Worm (Caenorhabditis elegans) whole organism, young adult: ENCODE measurements around the gene kcc-2.

Source experiments
- B0336.3 ChIP-seq: fragments of 200-800 bp; sonication (Bioruptor generic); IDR thresholded peaks from 2 replicates; pipeline ENCODE4 v1.3.6; 2022; ENCODE audit warnings: missing genetic modification characterization, missing compliant biosample characterization
- F39B2.1 ChIP-seq: fragments of 200-800 bp; sonication (Bioruptor generic); IDR thresholded peaks from 2 replicates; pipeline ENCODE4 v1.3.6; 2022; ENCODE audit warnings: missing genetic modification reagents, missing genetic modification characterization, missing compliant biosample characterization
- F55B11.4 ChIP-seq: sonication (generic microtip); optimal IDR thresholded peaks from 2 replicates; lab custom pipeline; 2016; ENCODE audit warnings: missing compliant biosample characterization, missing genetic modification characterization, borderline replicate concordance; ENCODE audit not compliant: insufficient read depth
- Y53F4B.3 ChIP-seq: fragments of 200-800 bp; sonication (Bioruptor generic); IDR thresholded peaks from 2 replicates; pipeline ENCODE4 v1.3.6; 2022; ENCODE audit warnings: missing genetic modification reagents, missing genetic modification characterization, missing compliant biosample characterization
- Y56A3A.18 ChIP-seq: fragments of 200-800 bp; sonication (Bioruptor generic); IDR thresholded peaks from 2 replicates; pipeline ENCODE4 v1.3.6; 2022; ENCODE audit warnings: missing genetic modification reagents, missing genetic modification characterization, missing compliant biosample characterization
- akir-1 ChIP-seq: fragments of 200-800 bp; sonication (Bioruptor generic); optimal IDR thresholded peaks from 2 replicates; lab custom pipeline; 2018; ENCODE audit warnings: mild to moderate bottlenecking, missing genetic modification characterization, moderate library complexity, missing compliant biosample characterization
- ama-1 ChIP-seq, 3 experiments: fragments of 150-350 bp in 1 of 3; sonication (generic microtip) in 2 of 3; optimal IDR thresholded peaks; 2 replicates each; lab custom pipeline; 2014 to 2018; ENCODE audit warnings: missing biosample characterization in 2 of 3, missing genetic modification characterization in 2 of 3, missing genetic modification reagents in 2 of 3
- aptf-2 ChIP-seq: fragments of 200-800 bp; sonication (Bioruptor generic); conservative IDR thresholded peaks from 2 replicates; pipeline ENCODE4 v1.3.6; 2022; ENCODE audit warnings: missing genetic modification reagents, missing genetic modification characterization, missing compliant biosample characterization
- aptf-3 ChIP-seq: fragments of 200-800 bp; sonication (Bioruptor generic); IDR thresholded peaks from 2 replicates; pipeline ENCODE4 v1.3.6; 2022; ENCODE audit warnings: missing genetic modification characterization, missing compliant biosample characterization
- athp-1 ChIP-seq: sonication (generic microtip); optimal IDR thresholded peaks from 2 replicates; lab custom pipeline; 2017; ENCODE audit warnings: mild to moderate bottlenecking, missing genetic modification characterization, missing compliant biosample characterization
- attf-3 ChIP-seq: fragments of 200-800 bp; sonication (Bioruptor generic); conservative IDR thresholded peaks from 2 replicates; pipeline ENCODE4 v1.3.6; 2022; ENCODE audit warnings: missing genetic modification reagents, missing genetic modification characterization, missing compliant biosample characterization
- attf-5 ChIP-seq: fragments of 200-800 bp; sonication (Bioruptor generic); optimal IDR thresholded peaks from 2 replicates; lab custom pipeline; 2018; ENCODE audit warnings: mild to moderate bottlenecking, missing genetic modification characterization, missing compliant biosample characterization
- cebp-1 ChIP-seq, 2 experiments: fragments of 200-800 bp in 1 of 2; sonication (Bioruptor generic) in 1 of 2; sonication (generic microtip) in 1 of 2; IDR thresholded peaks in 1 of 2; optimal IDR thresholded peaks in 1 of 2; 2 replicates each; pipeline versions ENCODE4 v1.3.6 to Lab custom; 2017 to 2022; ENCODE audit warnings: missing compliant biosample characterization in 2 of 2, missing genetic modification characterization in 2 of 2, mild to moderate bottlenecking in 1 of 2, missing genetic modification reagents in 1 of 2, moderate library complexity in 1 of 2
- ceh-100 ChIP-seq: fragments of 200-800 bp; sonication (Bioruptor generic); IDR thresholded peaks from 2 replicates; pipeline ENCODE4 v1.3.6; 2022; ENCODE audit warnings: missing genetic modification reagents, missing genetic modification characterization, missing compliant biosample characterization
- ceh-58 ChIP-seq: fragments of 200-800 bp; sonication (Bioruptor generic); IDR thresholded peaks from 2 replicates; pipeline ENCODE4 v1.3.6; 2022; ENCODE audit warnings: missing genetic modification characterization, missing compliant biosample characterization
- chd-7 ChIP-seq: sonication (generic microtip); optimal IDR thresholded peaks from 2 replicates; lab custom pipeline; 2016; ENCODE audit warnings: mild to moderate bottlenecking, missing genetic modification characterization, moderate library complexity, missing compliant biosample characterization
- dpff-1 ChIP-seq: sonication (generic microtip); optimal IDR thresholded peaks from 2 replicates; lab custom pipeline; 2017; ENCODE audit warnings: mild to moderate bottlenecking, missing genetic modification characterization, missing compliant biosample characterization
- dpl-1 ChIP-seq: fragments of 150-350 bp; optimal IDR thresholded peaks from 2 replicates; lab custom pipeline; 2014; ENCODE audit warnings: missing biosample characterization, missing genetic modification reagents, missing genetic modification characterization
- efl-1 ChIP-seq: fragments of 150-350 bp; optimal IDR thresholded peaks from 2 replicates; lab custom pipeline; 2014; ENCODE audit warnings: missing biosample characterization, missing genetic modification reagents, missing genetic modification characterization
- ekl-4 ChIP-seq: fragments of 200-800 bp; sonication (Bioruptor generic); IDR thresholded peaks from 2 replicates; pipeline ENCODE4 v1.3.6; 2022; ENCODE audit warnings: missing genetic modification reagents, missing genetic modification characterization, missing compliant biosample characterization
- fkh-3 ChIP-seq: sonication (generic microtip); optimal IDR thresholded peaks from 2 replicates; lab custom pipeline; 2016; ENCODE audit warnings: mild to moderate bottlenecking, missing genetic modification characterization, missing compliant biosample characterization
- hrde-1 ChIP-seq: sonication (generic microtip); optimal IDR thresholded peaks from 2 replicates; lab custom pipeline; 2016; ENCODE audit warnings: missing genetic modification characterization, mild to moderate bottlenecking, missing compliant biosample characterization, moderate library complexity, missing genotype, missing genetic modification reagents, borderline replicate concordance
- hsf-1 ChIP-seq: fragments of 200-800 bp; sonication (Bioruptor generic); IDR thresholded peaks from 2 replicates; pipeline ENCODE4 v1.3.6; 2022; ENCODE audit warnings: missing genetic modification reagents, missing genetic modification characterization, missing compliant biosample characterization
- lag-1 ChIP-seq: fragments of 200-800 bp; sonication (Bioruptor generic); IDR thresholded peaks from 2 replicates; pipeline ENCODE4 v1.3.6; 2022; ENCODE audit warnings: missing genetic modification reagents, missing genetic modification characterization, missing compliant biosample characterization
- lin-26 ChIP-seq: fragments of 200-800 bp; sonication (Bioruptor generic); IDR thresholded peaks from 2 replicates; pipeline ENCODE4 v1.3.6; 2022; ENCODE audit warnings: missing genetic modification reagents, missing genetic modification characterization, missing compliant biosample characterization
- lin-40 ChIP-seq: sonication (generic microtip); optimal IDR thresholded peaks from 2 replicates; lab custom pipeline; 2016; ENCODE audit warnings: missing genetic modification characterization, mild to moderate bottlenecking, missing compliant biosample characterization, missing genotype, missing genetic modification reagents
- lsl-1 ChIP-seq: fragments of 200-800 bp; sonication (Bioruptor generic); optimal IDR thresholded peaks from 2 replicates; lab custom pipeline; 2018; ENCODE audit warnings: mild to moderate bottlenecking, missing genetic modification characterization, moderate library complexity, missing compliant biosample characterization
- madf-10 ChIP-seq: sonication (generic microtip); optimal IDR thresholded peaks from 2 replicates; lab custom pipeline; 2016; ENCODE audit warnings: mild to moderate bottlenecking, missing genetic modification characterization, missing compliant biosample characterization
- madf-3 ChIP-seq: fragments of 200-800 bp; sonication (Bioruptor generic); IDR thresholded peaks from 2 replicates; pipeline ENCODE4 v1.3.6; 2022; ENCODE audit warnings: missing genetic modification reagents, missing genetic modification characterization, missing compliant biosample characterization
- madf-6 ChIP-seq: fragments of 200-800 bp; sonication (Bioruptor generic); IDR thresholded peaks from 2 replicates; pipeline ENCODE4 v1.3.6; 2022; ENCODE audit warnings: missing genetic modification reagents, missing genetic modification characterization, missing compliant biosample characterization
- mcd-1 ChIP-seq: fragments of 200-800 bp; sonication (Bioruptor generic); IDR thresholded peaks from 2 replicates; pipeline ENCODE4 v1.3.6; 2022; ENCODE audit warnings: missing genetic modification reagents, missing genetic modification characterization, missing compliant biosample characterization
- mel-28 ChIP-seq: sonication (generic microtip); optimal IDR thresholded peaks from 2 replicates; lab custom pipeline; 2016; ENCODE audit warnings: borderline replicate concordance, mild to moderate bottlenecking, missing genetic modification characterization, missing compliant biosample characterization
- mes-4 ChIP-seq: sonication (generic microtip); optimal IDR thresholded peaks from 2 replicates; lab custom pipeline; 2016; ENCODE audit warnings: missing genotype, missing genetic modification characterization, missing compliant biosample characterization
- nfyb-1 ChIP-seq: fragments of 200-800 bp; sonication (Bioruptor generic); IDR thresholded peaks from 2 replicates; pipeline ENCODE4 v1.3.6; 2022; ENCODE audit warnings: missing genetic modification reagents, missing genetic modification characterization, missing compliant biosample characterization
- pha-4 ChIP-seq: fragments of 150-350 bp; sonication (generic microtip); optimal IDR thresholded peaks from 2 replicates; lab custom pipeline; 2014; ENCODE audit warnings: missing biosample characterization, missing genetic modification reagents, missing genetic modification characterization
- rcor-1 ChIP-seq: fragments of 200-800 bp; sonication (Bioruptor generic); IDR thresholded peaks from 2 replicates; pipeline ENCODE4 v1.3.6; 2022; ENCODE audit warnings: missing genetic modification reagents, missing genetic modification characterization, missing compliant biosample characterization
- sdz-38 ChIP-seq: sonication (generic microtip); optimal IDR thresholded peaks from 2 replicates; lab custom pipeline; 2016; ENCODE audit warnings: missing genotype, missing genetic modification characterization, missing compliant biosample characterization
- snpc-1.1 ChIP-seq: sonication (generic microtip); optimal IDR thresholded peaks from 2 replicates; lab custom pipeline; 2017; ENCODE audit warnings: missing genetic modification characterization, mild to moderate bottlenecking, missing compliant biosample characterization, antibody characterized with exemption, moderate library complexity, missing genotype, missing genetic modification reagents; ENCODE audit not compliant: insufficient read depth
- snpc-1.3 ChIP-seq: sonication (generic microtip); optimal IDR thresholded peaks from 2 replicates; lab custom pipeline; 2017; ENCODE audit warnings: missing genetic modification characterization, mild to moderate bottlenecking, missing compliant biosample characterization, antibody characterized with exemption, moderate library complexity, missing genotype, missing genetic modification reagents; ENCODE audit not compliant: insufficient read depth
- snpc-3.4 ChIP-seq: sonication (generic microtip); optimal IDR thresholded peaks from 2 replicates; lab custom pipeline; 2017; ENCODE audit warnings: missing genetic modification characterization, mild to moderate bottlenecking, missing compliant biosample characterization, antibody characterized with exemption, moderate library complexity, missing genotype, missing genetic modification reagents
- tbp1 ChIP-seq: fragments of 200-800 bp; sonication (Bioruptor generic); optimal IDR thresholded peaks from 2 replicates; lab custom pipeline; 2018; ENCODE audit warnings: mild to moderate bottlenecking, missing genetic modification characterization, missing compliant biosample characterization
- unc-62 ChIP-seq: fragments of 150-350 bp; optimal IDR thresholded peaks from 2 replicates; lab custom pipeline; 2014; ENCODE audit warnings: missing biosample characterization, missing genetic modification reagents, missing genetic modification characterization
- xnd-1 ChIP-seq: sonication (generic microtip); optimal IDR thresholded peaks from 2 replicates; lab custom pipeline; 2016; ENCODE audit warnings: missing genotype, missing genetic modification reagents, missing genetic modification characterization, missing compliant biosample characterization
- zim-3 ChIP-seq: sonication (generic microtip); optimal IDR thresholded peaks from 2 replicates; lab custom pipeline; 2017; ENCODE audit warnings: mild to moderate bottlenecking, missing genetic modification characterization, moderate library complexity, missing compliant biosample characterization
- ztf-18 ChIP-seq: sonication (generic microtip); optimal IDR thresholded peaks from 2 replicates; lab custom pipeline; 2016; ENCODE audit warnings: missing genotype, mild to moderate bottlenecking, missing genetic modification characterization, missing compliant biosample characterization
- ztf-3 ChIP-seq: fragments of 200-800 bp; sonication (Bioruptor generic); optimal IDR thresholded peaks from 2 replicates; lab custom pipeline; 2018; ENCODE audit warnings: mild to moderate bottlenecking, missing genetic modification characterization, missing compliant biosample characterization

Gene kcc-2

DNA sequence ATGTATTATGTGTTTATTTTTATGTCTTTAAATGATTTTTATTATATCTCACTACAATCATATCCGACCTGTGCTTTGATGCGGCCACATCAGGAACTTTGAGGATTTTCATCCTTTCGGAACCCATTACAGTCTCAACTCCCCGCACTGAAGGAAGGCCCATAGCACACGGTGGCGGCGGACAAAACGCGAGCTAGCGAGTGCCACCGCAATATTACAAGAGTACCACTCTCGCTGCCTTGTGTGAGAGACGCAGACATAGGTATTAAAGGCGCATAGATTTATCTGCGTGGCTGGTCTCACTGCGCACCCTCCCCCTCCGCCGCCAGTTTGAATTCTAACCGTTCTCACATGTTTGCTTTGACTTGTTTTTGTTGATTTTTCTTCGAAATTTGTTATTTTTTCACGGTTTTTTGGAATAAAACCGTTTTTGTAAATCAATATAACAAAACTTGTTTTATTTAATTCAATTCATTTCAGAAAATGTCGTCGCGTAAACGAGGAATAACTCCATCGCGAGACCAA lies 77.0 kb downstream of the kcc-2 start, which contains the start of gene zen-4 (continued):
- TF ChIP-seq Y56A3A.18 (GFP tag; lab: Robert Waterston, UW) (peak; percentile 80; the same call in 1 of the 2 replicates), dpl-1 (GFP tag; lab: Kevin White, UChicago) (peak; percentile 61), athp-1 (peak; percentile 80), unc-62 (no peak), ceh-100 (peak; percentile 33; the same call in 1 of the 2 replicates), ama-1 (optimal IDR thresholded peaks at IDR 0.05; lab: Kevin White, UChicago) (no peak), ama-1 (GFP tag; optimal IDR thresholded peaks at IDR 0.05; lab: Kevin White, UChicago) (no peak), lsl-1 (GFP tag; lab: Kevin White, UChicago) (peak; percentile 86), cebp-1 (GFP tag; IDR thresholded peaks at IDR 0.05; lab: Robert Waterston, UW) (no peak), cebp-1 (tag; optimal IDR thresholded peaks at IDR 0.05; lab: Kevin White, UChicago) (peak; percentile 42), akir-1 (GFP tag; lab: Kevin White, UChicago) (no peak), madf-3 (GFP tag; lab: Robert Waterston, UW) (peak; percentile 84), snpc-1.3 (tag; lab: Kevin White, UChicago) (peak; percentile 86), xnd-1 (tag; lab: Kevin White, UChicago) (peak; percentile 66), F39B2.1 (GFP tag; lab: Robert Waterston, UW) (peak; percentile 67; the same call in 1 of the 2 replicates), attf-5 (GFP tag; lab: Kevin White, UChicago) (no peak), hrde-1 (tag; lab: Kevin White, UChicago) (peak; percentile 77), lag-1 (no peak), hsf-1 (peak; percentile 82), snpc-3.4 (peak; percentile 97), tbp1 (GFP tag; lab: Kevin White, UChicago) (peak; percentile 82), rcor-1 (GFP tag; lab: Robert Waterston, UW) (peak; percentile 94), pha-4 (tag; lab: Kevin White, UChicago) (no peak), madf-6 (GFP tag; lab: Robert Waterston, UW) (peak; percentile 91), ztf-18 (tag; lab: Kevin White, UChicago) (peak; percentile 52), mes-4 (tag; lab: Kevin White, UChicago) (peak; percentile 90), lin-26 (GFP tag; lab: Robert Waterston, UW) (peak; percentile 84), snpc-1.1 (tag; lab: Kevin White, UChicago) (peak; percentile 97), fkh-3 (no peak), sdz-38 (tag; lab: Kevin White, UChicago) (no peak), ztf-3 (GFP tag; lab: Kevin White, UChicago) (no peak), dpff-1 (tag; lab: Kevin White, UChicago) (no peak), ceh-58 (GFP tag; lab: Robert Waterston, UW) (no peak), chd-7 (tag; lab: Kevin White, UChicago) (peak; percentile 5), ekl-4 (peak; percentile 92), zim-3 (tag; lab: Kevin White, UChicago) (no peak), madf-10 (no peak), efl-1 (GFP tag; lab: Kevin White, UChicago) (peak; percentile 70), lin-40 (tag; lab: Kevin White, UChicago) (no peak), nfyb-1 (GFP tag; lab: Robert Waterston, UW) (peak; percentile 71; the same call in 1 of the 2 replicates), Y53F4B.3 (GFP tag; lab: Robert Waterston, UW) (peak; percentile 59; the same call in 1 of the 2 replicates), mcd-1 (GFP tag; lab: Robert Waterston, UW) (peak; percentile 85), attf-3 (GFP tag; lab: Robert Waterston, UW) (peak; percentile 65; the same call in 1 of the 2 replicates), aptf-3 (GFP tag; lab: Robert Waterston, UW) (0 out of 2 replicates have a peak, but pooled peaks have one; percentile 51), mel-28 (tag; lab: Kevin White, UChicago) (no peak), F55B11.4 (tag; lab: Kevin White, UChicago) (no peak), aptf-2 (0 out of 2 replicates have a peak, but pooled peaks have one; percentile 38), B0336.3 (peak; percentile 95)
